Fruit fly (Drosophila melanogaster) whole organism, embryonic: Measurements from ENCODE around the gene Hr78.
A peak's percentile ranks its signal among the peaks of the same experiment; 100 is the strongest.

ENCODE experiments used
- BEAF-32 ChIP-seq: fragments of 200-800 bp; sonication (Bioruptor generic); optimal IDR thresholded peaks from 3 replicates; lab custom pipeline; 2017; ENCODE audit warnings: missing biosample characterization, missing genetic modification characterization, mild to moderate bottlenecking, moderate library complexity, missing genetic modification reagents
- BtbVII ChIP-seq: fragments of 200-800 bp; sonication (Bioruptor generic); optimal IDR thresholded peaks from 3 replicates; lab custom pipeline; 2017; ENCODE audit warnings: missing biosample characterization, mild to moderate bottlenecking, missing genetic modification characterization
- CG10462 ChIP-seq: fragments of 200-800 bp; sonication (Bioruptor generic); optimal IDR thresholded peaks from 2 replicates; lab custom pipeline; 2016; ENCODE audit warnings: missing biosample characterization, missing genetic modification characterization
- CG12659 ChIP-seq: fragments of 200-800 bp; sonication (Bioruptor generic); optimal IDR thresholded peaks from 3 replicates; lab custom pipeline; 2017; ENCODE audit warnings: mild to moderate bottlenecking, missing biosample characterization, missing genetic modification reagents, missing genetic modification characterization
- CG13424 ChIP-seq: fragments of 200-800 bp; sonication (Bioruptor generic); optimal IDR thresholded peaks from 2 replicates; lab custom pipeline; 2019; ENCODE audit warnings: missing biosample characterization, mild to moderate bottlenecking, missing genetic modification characterization, moderate library complexity
- CG15479 ChIP-seq: fragments of 200-800 bp; sonication (Bioruptor generic); optimal IDR thresholded peaks from 3 replicates; lab custom pipeline; 2019; ENCODE audit warnings: missing biosample characterization, mild to moderate bottlenecking, missing genetic modification characterization, moderate library complexity
- CG1603 ChIP-seq: fragments of 200-800 bp; sonication (Bioruptor generic); optimal IDR thresholded peaks from 2 replicates; lab custom pipeline; 2019; ENCODE audit warnings: missing biosample characterization, mild to moderate bottlenecking, missing genetic modification characterization, moderate library complexity
- CG1647 ChIP-seq: fragments of 200-800 bp; sonication (Bioruptor generic); optimal IDR thresholded peaks from 3 replicates; lab custom pipeline; 2016; ENCODE audit warnings: missing biosample characterization, missing genetic modification characterization
- CG17328 ChIP-seq: fragments of 200-800 bp; sonication (Bioruptor generic); IDR thresholded peaks from 2 replicates; pipeline ENCODE4 v1.3.6; 2022; ENCODE audit warnings: missing biosample characterization, missing genetic modification characterization
- CG1792 ChIP-seq: fragments of 200-800 bp; sonication (Bioruptor generic); optimal IDR thresholded peaks from 2 replicates; lab custom pipeline; 2016; ENCODE audit warnings: missing biosample characterization, missing genetic modification characterization
- CG1832 ChIP-seq: fragments of 200-800 bp; sonication (Bioruptor generic); optimal IDR thresholded peaks from 2 replicates; lab custom pipeline; 2017; ENCODE audit warnings: missing biosample characterization, mild to moderate bottlenecking, missing genetic modification characterization, inconsistent platforms
- CG2120 ChIP-seq: fragments of 200-800 bp; sonication (Bioruptor generic); optimal IDR thresholded peaks from 3 replicates; lab custom pipeline; 2016; ENCODE audit warnings: missing biosample characterization, missing genetic modification characterization
- CG5245 ChIP-seq: fragments of 200-800 bp; sonication (Bioruptor generic); optimal IDR thresholded peaks from 3 replicates; lab custom pipeline; 2016; ENCODE audit warnings: missing biosample characterization, missing genetic modification characterization
- CG7372 ChIP-seq: fragments of 200-800 bp; sonication (Bioruptor generic); IDR thresholded peaks from 2 replicates; pipeline ENCODE4 v1.3.6; 2022; ENCODE audit warnings: missing biosample characterization, missing genetic modification characterization
- CG7987 ChIP-seq: fragments of 200-800 bp; sonication (Bioruptor generic); optimal IDR thresholded peaks from 2 replicates; lab custom pipeline; 2018; ENCODE audit warnings: missing biosample characterization, mild to moderate bottlenecking, missing genetic modification characterization, moderate library complexity
- CG8944 ChIP-seq: fragments of 200-800 bp; sonication (Bioruptor generic); optimal IDR thresholded peaks from 3 replicates; lab custom pipeline; 2016; ENCODE audit warnings: missing biosample characterization, missing genetic modification characterization
- Camta ChIP-seq: fragments of 200-800 bp; sonication (Bioruptor generic); optimal IDR thresholded peaks from 2 replicates; lab custom pipeline; 2016; ENCODE audit warnings: missing biosample characterization, missing genetic modification characterization
- D ChIP-seq, 2 experiments: fragments of 200-800 bp in 1 of 2; fragments of >200 bp in 1 of 2; sonication (Bioruptor generic) in 1 of 2; optimal IDR thresholded peaks; 2 replicates in 1 of 2; 3 replicates in 1 of 2; lab custom pipeline; 2017; ENCODE audit warnings: mild to moderate bottlenecking in 1 of 2, missing biosample characterization in 1 of 2, missing genetic modification characterization in 1 of 2, missing genetic modification reagents in 1 of 2
- Dip3 ChIP-seq: fragments of 200-800 bp; sonication (Bioruptor generic); optimal IDR thresholded peaks from 3 replicates; lab custom pipeline; 2016; ENCODE audit warnings: missing biosample characterization, missing genetic modification characterization
- Dll ChIP-seq: fragments of 200-800 bp; sonication (Bioruptor generic); IDR thresholded peaks from 4 replicates; pipeline ENCODE4 v1.3.6; 2022; ENCODE audit warnings: missing biosample characterization, missing genetic modification characterization; ENCODE audit not compliant: partially characterized antibody
- Drgx ChIP-seq: fragments of 200-800 bp; sonication (Bioruptor generic); IDR thresholded peaks from 2 replicates; pipeline ENCODE4 v1.3.6; 2022; ENCODE audit warnings: missing biosample characterization, missing genetic modification characterization
- Fer3 ChIP-seq: fragments of 200-800 bp; sonication (Bioruptor generic); optimal IDR thresholded peaks from 2 replicates; lab custom pipeline; 2018; ENCODE audit warnings: missing biosample characterization, mild to moderate bottlenecking, missing genetic modification characterization, moderate library complexity
- HLH3B ChIP-seq: fragments of 200-800 bp; sonication (Bioruptor generic); IDR thresholded peaks from 2 replicates; pipeline ENCODE4 v1.3.6; 2022; ENCODE audit warnings: missing biosample characterization, missing genetic modification characterization
- Jarid2 ChIP-seq: fragments of 200-800 bp; sonication (Bioruptor generic); optimal IDR thresholded peaks from 3 replicates; lab custom pipeline; 2017; ENCODE audit warnings: mild to moderate bottlenecking, missing biosample characterization, missing genetic modification reagents, missing genetic modification characterization
- Lim3 ChIP-seq: fragments of 200-800 bp; sonication (Bioruptor generic); IDR thresholded peaks from 2 replicates; pipeline ENCODE4 v1.3.6; 2022; ENCODE audit warnings: missing biosample characterization, missing genetic modification characterization
- MBD-R2 ChIP-seq: fragments of 200-800 bp; sonication (Bioruptor generic); IDR thresholded peaks from 2 replicates; pipeline ENCODE4 v1.3.6; 2022; ENCODE audit warnings: missing biosample characterization, missing genetic modification characterization
- MTF-1 ChIP-seq: fragments of 200-800 bp; sonication (Bioruptor generic); optimal IDR thresholded peaks from 2 replicates; lab custom pipeline; 2018; ENCODE audit warnings: missing biosample characterization, mild to moderate bottlenecking, missing genetic modification characterization, borderline replicate concordance
- NfI ChIP-seq: fragments of 200-800 bp; sonication (Bioruptor generic); optimal IDR thresholded peaks from 3 replicates; lab custom pipeline; 2018; ENCODE audit warnings: missing biosample characterization, mild to moderate bottlenecking, missing genetic modification characterization, moderate library complexity
- Side ChIP-seq: fragments of 200-800 bp; sonication (Bioruptor generic); optimal IDR thresholded peaks from 2 replicates; lab custom pipeline; 2016; ENCODE audit warnings: missing biosample characterization, missing genetic modification characterization
- Vsx1 ChIP-seq: fragments of 200-800 bp; sonication (Bioruptor generic); optimal IDR thresholded peaks from 2 replicates; lab custom pipeline; 2017; ENCODE audit warnings: missing biosample characterization, mild to moderate bottlenecking, missing genetic modification characterization, missing genetic modification reagents
- YL-1 ChIP-seq: fragments of 200-800 bp; sonication (Bioruptor generic); optimal IDR thresholded peaks from 3 replicates; lab custom pipeline; 2017; ENCODE audit warnings: missing biosample characterization, mild to moderate bottlenecking, missing genetic modification characterization
- ara ChIP-seq: fragments of 200-800 bp; sonication (Bioruptor generic); IDR thresholded peaks from 2 replicates; pipeline ENCODE4 v1.3.6; 2022; ENCODE audit warnings: missing biosample characterization, missing genetic modification characterization
- ase ChIP-seq: fragments of 200-800 bp; sonication (Bioruptor generic); IDR thresholded peaks from 3 replicates; pipeline ENCODE4 v1.3.6; 2022; ENCODE audit warnings: missing biosample characterization, missing genetic modification characterization
- chm ChIP-seq: fragments of 200-800 bp; sonication (Bioruptor generic); IDR thresholded peaks from 2 replicates; pipeline ENCODE4 v1.3.6; 2022; ENCODE audit warnings: missing biosample characterization, missing genetic modification characterization
- dmrt11E ChIP-seq: fragments of 200-800 bp; sonication (Bioruptor generic); optimal IDR thresholded peaks from 3 replicates; lab custom pipeline; 2018; ENCODE audit warnings: missing biosample characterization, mild to moderate bottlenecking, missing genetic modification characterization, moderate library complexity
- dpn ChIP-seq, 2 experiments: fragments of 200-800 bp; sonication (Bioruptor generic); optimal IDR thresholded peaks; 3 replicates each; lab custom pipeline; 2016; ENCODE audit warnings: missing biosample characterization in 2 of 2, missing genetic modification characterization in 2 of 2
- esg ChIP-seq: fragments of 200-800 bp; sonication (Bioruptor generic); conservative IDR thresholded peaks from 2 replicates; pipeline ENCODE4 v1.3.6; 2022; ENCODE audit warnings: missing biosample characterization, missing genetic modification characterization
- her ChIP-seq: fragments of 200-800 bp; sonication (Bioruptor generic); optimal IDR thresholded peaks from 2 replicates; lab custom pipeline; 2016; ENCODE audit warnings: missing biosample characterization, missing genetic modification characterization
- jigr1 ChIP-seq: fragments of 200-800 bp; sonication (Bioruptor generic); IDR thresholded peaks from 3 replicates; pipeline ENCODE4 v1.3.6; 2022; ENCODE audit warnings: missing biosample characterization, missing genetic modification characterization
- lola ChIP-seq, 3 experiments: fragments of >200 bp in 2 of 3; fragments of 200-800 bp in 1 of 3; sonication (Bioruptor generic) in 1 of 3; optimal IDR thresholded peaks; 2 replicates each; lab custom pipeline; 2017 to 2019; ENCODE audit warnings: missing biosample characterization in 3 of 3, missing genetic modification characterization in 3 of 3, mild to moderate bottlenecking in 1 of 3, moderate library complexity in 1 of 3
- luna ChIP-seq: fragments of 200-800 bp; sonication (Bioruptor generic); optimal IDR thresholded peaks from 2 replicates; lab custom pipeline; 2016; ENCODE audit warnings: missing biosample characterization, missing genetic modification characterization
- nmo ChIP-seq: fragments of 200-800 bp; sonication (Bioruptor generic); optimal IDR thresholded peaks from 2 replicates; lab custom pipeline; 2018; ENCODE audit warnings: missing biosample characterization, mild to moderate bottlenecking, missing genetic modification characterization, moderate library complexity
- nom ChIP-seq: fragments of 200-800 bp; sonication (Bioruptor generic); optimal IDR thresholded peaks from 2 replicates; lab custom pipeline; 2017; ENCODE audit warnings: missing biosample characterization, missing genetic modification characterization, mild to moderate bottlenecking, moderate library complexity, missing genetic modification reagents
- p53 ChIP-seq: fragments of 200-800 bp; sonication (Bioruptor generic); optimal IDR thresholded peaks from 2 replicates; lab custom pipeline; 2016; ENCODE audit warnings: missing biosample characterization, missing genetic modification characterization
- pita ChIP-seq: fragments of 200-800 bp; sonication (Bioruptor generic); optimal IDR thresholded peaks from 2 replicates; lab custom pipeline; 2017; ENCODE audit warnings: missing biosample characterization, mild to moderate bottlenecking, missing genetic modification characterization
- prd ChIP-seq, 3 experiments: fragments of >200 bp in 2 of 3; fragments of 200-800 bp in 1 of 3; sonication (Bioruptor generic) in 1 of 3; optimal IDR thresholded peaks in 2 of 3; IDR thresholded peaks in 1 of 3; 2 replicates in 2 of 3; 3 replicates in 1 of 3; pipeline versions ENCODE4 v1.3.6 to Lab custom; 2017 to 2022; ENCODE audit warnings: missing biosample characterization in 1 of 3, missing genetic modification characterization in 1 of 3
- pum ChIP-seq: fragments of 200-800 bp; sonication (Bioruptor generic); optimal IDR thresholded peaks from 2 replicates; lab custom pipeline; 2016; ENCODE audit warnings: missing biosample characterization, missing genetic modification characterization
- sug ChIP-seq: fragments of 200-800 bp; optimal IDR thresholded peaks from 2 replicates; lab custom pipeline; 2019; ENCODE audit warnings: missing biosample characterization, mild to moderate bottlenecking, missing genetic modification characterization, moderate library complexity

Gene Hr78

DNA sequence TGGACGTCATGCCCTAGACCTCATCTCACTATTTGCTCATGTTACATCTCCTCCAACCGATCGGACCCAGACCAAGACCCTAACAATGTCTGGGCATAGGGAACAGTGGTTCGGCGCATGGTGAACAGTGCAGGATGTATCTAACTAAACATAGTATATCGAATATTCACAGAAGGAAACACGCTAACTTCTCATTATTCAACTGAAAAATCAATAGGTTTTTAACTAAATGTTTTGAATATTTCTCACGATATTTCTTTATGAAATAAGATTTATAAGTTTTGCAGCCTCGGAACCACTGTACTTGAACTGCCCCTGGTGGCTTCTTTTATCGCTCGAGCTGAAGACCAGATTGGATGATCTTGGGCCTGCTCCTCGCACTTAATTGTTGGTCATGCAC, 43.7 kb downstream of the Hr78 start (continued):
- TF ChIP-seq CG1832 (GFP tag; lab: Kevin White, UChicago) (no peak), Jarid2 (no peak), CG7372 (no peak), CG1603 (tag; lab: Kevin White, UChicago) (peak; percentile 83), her (GFP tag; lab: Kevin White, UChicago) (peak; percentile 37), dpn (GFP tag; optimal IDR thresholded peaks at IDR 0.05; lab: Kevin White, UChicago) (peak; percentile 15 to 45), YL-1 (GFP tag; lab: Kevin White, UChicago) (no peak), ara (GFP tag; lab: Robert Waterston, UW) (peak; percentile 74; the same call in 1 of the 2 replicates), p53 (no peak), MTF-1 (GFP tag; lab: Kevin White, UChicago) (no peak), pum (GFP tag; lab: Kevin White, UChicago) (peak; percentile 56), Camta (peak; percentile 9), prd (optimal IDR thresholded peaks at IDR 0.05; lab: Kevin White, UChicago) (no peak), prd (GFP tag; IDR thresholded peaks at IDR 0.05; lab: Robert Waterston, UW) (peak; percentile 80), CG17328 (GFP tag; lab: Robert Waterston, UW) (peak; percentile 70), BEAF-32 (no peak), CG12659 (GFP tag; lab: Kevin White, UChicago) (no peak), CG15479 (GFP tag; lab: Kevin White, UChicago) (no peak), D (optimal IDR thresholded peaks at IDR 0.05; lab: Kevin White, UChicago) (no peak), D (GFP tag; optimal IDR thresholded peaks at IDR 0.05; lab: Kevin White, UChicago) (peak; percentile 69), nom (peak; percentile 8), jigr1 (no peak), CG8944 (GFP tag; lab: Kevin White, UChicago) (no peak), Vsx1 (GFP tag; lab: Kevin White, UChicago) (no peak), CG13424 (tag; lab: Kevin White, UChicago) (peak; percentile 34), CG2120 (GFP tag; lab: Kevin White, UChicago) (no peak), CG1647 (no peak), BtbVII (GFP tag; lab: Kevin White, UChicago) (no peak), Fer3 (tag; lab: Kevin White, UChicago) (no peak), ase (GFP tag; lab: Robert Waterston, UW) (no peak), CG7987 (GFP tag; lab: Kevin White, UChicago) (no peak), sug (tag; lab: Kevin White, UChicago) (no peak), CG5245 (GFP tag; lab: Kevin White, UChicago) (peak; percentile 30), Lim3 (GFP tag; lab: Robert Waterston, UW) (no peak), Drgx (GFP tag; lab: Robert Waterston, UW) (0 out of 2 replicates have a peak, but pooled peaks have one; percentile 32), NfI (GFP tag; lab: Kevin White, UChicago) (no peak), HLH3B (0 out of 2 replicates have a peak, but pooled peaks have one; percentile 12), CG10462 (GFP tag; lab: Kevin White, UChicago) (peak; percentile 17), Dip3 (GFP tag; lab: Kevin White, UChicago) (no peak), Side (GFP tag; lab: Kevin White, UChicago) (peak; percentile 63), nmo (peak; percentile 75), dmrt11E (peak; percentile 86), chm (GFP tag; lab: Robert Waterston, UW) (peak; percentile 81; the same call in 1 of the 2 replicates), CG1792 (GFP tag; lab: Kevin White, UChicago) (no peak), MBD-R2 (GFP tag; lab: Robert Waterston, UW) (no peak), luna (GFP tag; lab: Kevin White, UChicago) (no peak), esg (GFP tag; lab: Robert Waterston, UW) (0 out of 2 replicates have a peak, but pooled peaks have one; percentile 36), lola (GFP tag; optimal IDR thresholded peaks at IDR 0.05; lab: Kevin White, UChicago) (peak in 1 of 3 experiments; percentile 79), Dll (GFP tag; lab: Robert Waterston, UW) (no peak), pita (GFP tag; lab: Kevin White, UChicago) (no peak)
